Worm (Caenorhabditis elegans): ENCODE measurements around the gene ubxn-5.

The ubxn-5 gene

DNA sequence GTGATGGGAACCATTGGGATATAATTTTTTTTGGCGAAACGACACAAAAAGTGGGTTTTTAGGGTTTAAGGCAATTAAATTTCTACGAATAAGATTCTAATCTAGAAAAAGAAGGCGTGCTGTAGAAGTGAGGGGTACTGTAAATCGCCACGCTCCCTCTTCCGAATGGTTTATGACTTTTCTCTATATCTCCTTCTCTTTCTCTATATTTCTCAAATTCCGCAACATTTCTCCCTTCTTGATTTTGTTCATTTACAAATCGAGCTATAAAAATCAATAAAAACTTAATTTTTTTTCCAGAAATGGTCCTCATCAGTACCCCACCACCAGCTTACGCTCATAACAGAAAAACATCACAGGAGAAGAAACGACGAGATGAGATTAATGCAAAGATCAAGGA, 16.1 kb downstream of the ubxn-5 start, which contains the start of gene ref-1:
TSS of gene ref-1 (plus strand) at position 301 of the 400 bp plus-strand sequence.
- no peak for TF ChIP-seq tlp-1 (tag; optimal IDR thresholded peaks at IDR 0.05)
- TF ChIP-seq lin-14 (GFP tag; optimal IDR thresholded peaks at IDR 0.05), result no peak
- TF ChIP-seq efl-1 (optimal IDR thresholded peaks at IDR 0.05), result no peak
- TF ChIP-seq efl-1 (GFP tag; optimal IDR thresholded peaks at IDR 0.05 in 1 of 2), result peak in 1 of 2 experiments; percentile 54

DNA sequence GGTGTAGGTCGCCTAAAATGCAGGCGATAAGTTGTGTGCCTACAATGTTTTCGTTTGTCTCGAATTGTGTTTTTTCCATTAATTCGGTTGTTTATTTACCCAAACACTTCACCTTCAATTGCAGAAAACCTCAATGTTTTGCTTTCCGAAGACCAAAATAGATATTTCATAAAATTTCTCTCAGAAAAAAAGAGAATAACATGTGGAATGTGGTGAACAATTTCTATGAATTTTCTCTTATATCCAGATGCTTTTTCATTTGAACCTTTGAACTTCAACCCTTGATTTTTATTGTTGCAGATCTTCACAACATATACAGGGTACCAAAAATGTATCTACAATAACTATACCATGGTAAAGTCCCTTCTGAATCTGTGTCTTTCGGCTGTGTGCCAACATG, 27.9 kb downstream of the ubxn-5 start, which contains the start of gene T01E8.1:
TSS of gene T01E8.1 (plus strand) at position 301 of the 400 bp plus-strand sequence.
- TF ChIP-seq dsc-1 (tag; optimal IDR thresholded peaks at IDR 0.05) (peak; percentile 37), sup-37 (GFP tag; optimal IDR thresholded peaks at IDR 0.05) (no peak)

DNA sequence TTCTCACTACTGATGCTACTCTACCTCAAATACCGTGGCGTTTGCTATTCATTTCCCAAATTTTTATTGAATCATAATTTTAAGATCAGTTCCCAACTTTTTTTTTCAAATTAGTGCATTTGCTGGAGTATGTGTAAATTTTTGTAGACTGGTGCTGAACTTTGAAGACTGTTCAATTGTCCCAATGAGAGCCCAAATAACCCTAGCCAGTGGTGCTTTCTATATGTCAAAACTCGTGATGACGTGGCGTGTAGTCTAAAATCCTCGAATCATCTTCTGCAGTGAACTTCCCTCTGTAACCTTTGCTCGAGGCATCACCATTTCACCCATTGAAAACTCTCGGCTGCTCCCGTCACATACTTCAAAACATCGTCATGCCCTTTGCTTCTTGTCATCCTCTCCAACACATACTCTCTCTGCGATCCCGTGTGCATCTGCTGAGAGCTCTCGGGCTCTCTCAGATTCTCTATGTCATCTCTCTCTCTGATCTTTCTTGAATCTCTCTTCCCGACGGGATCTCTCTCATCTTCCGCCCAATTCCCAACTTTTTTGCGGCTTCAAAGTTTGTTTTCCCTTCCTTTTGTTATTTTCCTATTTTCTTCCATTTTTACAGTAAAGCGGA, 29.8 kb downstream of the ubxn-5 start:
- TF ChIP-seq egl-27 (tag; optimal IDR thresholded peaks at IDR 0.05) (no peak), dsc-1 (tag; optimal IDR thresholded peaks at IDR 0.05) (peak; percentile 28), efl-1 (optimal IDR thresholded peaks at IDR 0.05) (no peak), efl-1 (GFP tag; optimal IDR thresholded peaks at IDR 0.05 in 1 of 2) (peak in 1 of 2 experiments; percentile 47), ceh-8 (GFP tag; optimal IDR thresholded peaks at IDR 0.05) (no peak), rnt-1 (tag; optimal IDR thresholded peaks at IDR 0.05) (peak; percentile 74), lin-35 (GFP tag; optimal IDR thresholded peaks at IDR 0.05) (no peak), mdl-1 (tag; optimal IDR thresholded peaks at IDR 0.05) (peak in 1 of 2 experiments; percentile 24), ces-1 (GFP tag; optimal IDR thresholded peaks at IDR 0.05) (no peak), lsy-2 (tag; optimal IDR thresholded peaks at IDR 0.05) (peak in 1 of 2 experiments; percentile 23), vab-15 (tag; optimal IDR thresholded peaks at IDR 0.05) (no peak), nhr-19 (GFP tag; conservative IDR thresholded peaks at IDR 0.05) (0 out of 2 replicates have a peak, but pooled peaks have one; percentile 10), mep-1 (tag; optimal IDR thresholded peaks at IDR 0.05) (no peak), lir-3 (tag; optimal IDR thresholded peaks at IDR 0.05; ENCODE audit: poor library complexity) (no peak), nhr-11 (tag; optimal IDR thresholded peaks at IDR 0.05) (peak; percentile 42), snu-23 (GFP tag; optimal IDR thresholded peaks at IDR 0.05) (peak; percentile 43), nhr-71 (tag; optimal IDR thresholded peaks at IDR 0.05) (peak; percentile 51), unc-62 (GFP tag; optimal IDR thresholded peaks at IDR 0.05) (no peak), hlh-4 (tag; optimal IDR thresholded peaks at IDR 0.05) (no peak), unc-130 (tag; optimal IDR thresholded peaks at IDR 0.05) (peak; percentile 47), lin-39 (tag; optimal IDR thresholded peaks at IDR 0.05) (no peak), lin-14 (GFP tag; optimal IDR thresholded peaks at IDR 0.05) (peak; percentile 46)

DNA sequence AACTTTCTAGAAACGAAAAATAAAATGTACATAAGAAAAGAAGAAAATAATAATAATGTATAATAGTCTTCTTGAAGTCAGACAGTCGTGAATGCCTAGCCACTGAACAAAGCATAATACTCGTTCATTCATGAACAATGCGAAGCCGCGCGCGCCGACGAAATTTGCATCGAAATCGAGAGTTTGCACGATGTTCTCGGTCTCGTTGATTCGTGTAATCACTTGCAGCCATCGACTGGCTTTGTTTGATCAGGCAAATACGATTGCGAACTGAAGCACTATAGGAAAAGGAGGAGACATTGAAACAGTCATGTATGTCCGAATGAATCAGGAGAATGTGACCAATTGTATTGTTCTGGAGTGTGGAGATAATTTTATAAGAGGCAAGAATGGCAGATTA, 30.5 kb downstream of the ubxn-5 start:
- TF ChIP-seq tlp-1 (tag; optimal IDR thresholded peaks at IDR 0.05) (no peak), efl-3 (GFP tag; optimal IDR thresholded peaks at IDR 0.05) (no peak), aha-1 (tag; optimal IDR thresholded peaks at IDR 0.05) (no peak), blmp-1 (tag; optimal IDR thresholded peaks at IDR 0.05) (peak; percentile 95), fkh-10 (GFP tag; optimal IDR thresholded peaks at IDR 0.05) (no peak), mdl-1 (tag; optimal IDR thresholded peaks at IDR 0.05) (no peak)

DNA sequence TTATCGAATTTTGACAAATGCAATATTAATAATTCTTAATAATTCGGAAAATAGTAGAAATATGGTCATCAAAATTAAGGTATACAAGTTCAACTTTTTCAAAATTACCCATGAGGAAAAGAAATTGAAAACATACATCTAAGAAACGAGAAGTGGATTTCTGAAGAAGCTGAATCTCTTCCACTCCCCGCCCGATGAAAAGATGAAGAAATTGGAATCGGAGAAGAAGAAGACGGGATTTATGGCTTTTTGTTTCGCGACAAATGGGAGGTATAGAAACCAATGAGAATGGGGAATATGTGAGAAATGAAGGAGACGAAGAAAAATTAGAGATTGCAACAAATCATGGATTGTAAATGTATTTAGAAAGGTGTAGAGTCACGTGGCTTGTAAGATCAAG, 31.2 kb downstream of the ubxn-5 start:
- TF ChIP-seq dsc-1 (tag; optimal IDR thresholded peaks at IDR 0.05) (peak; percentile 54), nhr-71 (tag; optimal IDR thresholded peaks at IDR 0.05) (peak; percentile 46), rnt-1 (tag; optimal IDR thresholded peaks at IDR 0.05) (peak; percentile 43), blmp-1 (tag; optimal IDR thresholded peaks at IDR 0.05) (peak; percentile 53), swsn-7 (tag; optimal IDR thresholded peaks at IDR 0.05) (no peak)

DNA sequence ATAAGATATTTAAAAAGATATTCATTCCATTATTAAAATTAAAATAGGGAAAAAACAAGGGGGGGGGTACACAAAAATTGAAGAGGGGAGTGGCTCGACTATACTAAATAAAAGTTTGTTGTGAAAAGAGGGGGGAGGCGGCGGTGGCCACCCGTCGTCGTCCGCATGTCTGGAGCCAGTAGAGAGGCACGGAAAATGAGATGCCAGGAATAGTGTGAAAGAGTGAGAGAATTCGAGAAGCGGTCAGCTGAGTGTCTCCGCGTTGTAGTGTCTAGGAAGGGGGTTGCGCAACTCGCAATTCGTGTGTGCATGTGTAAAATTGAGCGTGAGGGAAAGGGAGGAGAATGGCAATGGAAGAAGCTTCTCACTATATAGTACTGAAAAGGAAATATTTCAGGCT, 32.0 kb downstream of the ubxn-5 start:
- TF ChIP-seq efl-1 (optimal IDR thresholded peaks at IDR 0.05), result peak in 1 of 2 experiments; percentile 26
- TF ChIP-seq efl-1 (GFP tag; optimal IDR thresholded peaks at IDR 0.05 in 1 of 2), result peak in 1 of 2 experiments; percentile 47
- TF ChIP-seq lin-35 (GFP tag; optimal IDR thresholded peaks at IDR 0.05), result peak in 1 of 2 experiments; percentile 11
- TF ChIP-seq lin-14 (GFP tag; optimal IDR thresholded peaks at IDR 0.05), result peak; percentile 53
- TF ChIP-seq C16A3.4 (tag; optimal IDR thresholded peaks at IDR 0.05), result no peak
- no peak for TF ChIP-seq alr-1 (tag; optimal IDR thresholded peaks at IDR 0.05; ENCODE audit: borderline replicate concordance)
- TF ChIP-seq lin-15B (tag; optimal IDR thresholded peaks at IDR 0.05), result no peak
- no peak for TF ChIP-seq aha-1 (tag; optimal IDR thresholded peaks at IDR 0.05)
- peak; percentile 5 for TF ChIP-seq nhr-71 (tag; optimal IDR thresholded peaks at IDR 0.05)
- TF ChIP-seq rnt-1 (tag; optimal IDR thresholded peaks at IDR 0.05), result peak; percentile 41
- no peak for TF ChIP-seq ztf-4 (tag; optimal IDR thresholded peaks at IDR 0.05)
- TF ChIP-seq nhr-11 (tag; optimal IDR thresholded peaks at IDR 0.05), result peak; percentile 26
- peak; percentile 27 for TF ChIP-seq dsc-1 (tag; optimal IDR thresholded peaks at IDR 0.05)
- peak; percentile 7 for TF ChIP-seq nhr-47 (tag; optimal IDR thresholded peaks at IDR 0.05)
- TF ChIP-seq sox-4 (tag; optimal IDR thresholded peaks at IDR 0.05), result no peak
- no peak for TF ChIP-seq grh-1 (GFP tag; IDR thresholded peaks at IDR 0.05)
- no peak for TF ChIP-seq ces-1 (GFP tag; optimal IDR thresholded peaks at IDR 0.05)
- TF ChIP-seq blmp-1 (tag; optimal IDR thresholded peaks at IDR 0.05), result no peak
- TF ChIP-seq mdl-1 (tag; optimal IDR thresholded peaks at IDR 0.05), result peak in 1 of 2 experiments; percentile 8
- peak in 1 of 3 experiments; percentile 27 for TF ChIP-seq ceh-82 (tag; optimal IDR thresholded peaks at IDR 0.05)
- no peak for TF ChIP-seq elt-2 (tag; optimal IDR thresholded peaks at IDR 0.05)
- no peak for TF ChIP-seq sup-37 (GFP tag; optimal IDR thresholded peaks at IDR 0.05)

Data from whole organism, L1 larva.